Worm (Caenorhabditis elegans): ENCODE data around the gene irg-3.

DNA sequence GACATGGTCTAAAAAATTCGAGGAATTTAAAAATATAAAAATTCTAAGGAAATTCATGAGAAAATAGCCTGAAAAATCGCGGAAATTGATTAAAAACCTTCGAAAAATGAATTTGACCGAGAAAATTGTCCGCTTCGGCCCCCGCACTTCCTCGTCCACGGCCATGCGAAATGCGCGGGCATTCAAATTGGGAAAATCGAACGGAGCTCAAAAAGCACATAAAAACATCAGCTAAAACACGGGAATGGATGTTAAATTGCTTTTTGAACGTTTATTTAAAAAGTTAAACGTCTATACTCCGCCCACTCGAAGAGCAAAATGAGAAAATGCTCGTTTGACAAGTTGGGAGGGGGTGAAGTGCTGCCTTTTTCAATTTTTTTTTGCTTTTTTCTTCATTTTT, 10.7 kb downstream of the irg-3 start, which contains the start of gene F53E10.6:
- no peak for TF ChIP-seq W03F9.2 (tag; optimal IDR thresholded peaks at IDR 0.05)
- no peak for TF ChIP-seq dao-5 (tag; optimal IDR thresholded peaks at IDR 0.05)
- no peak for TF ChIP-seq him-1 (tag; optimal IDR thresholded peaks at IDR 0.05)
